Worm (Caenorhabditis elegans) whole organism, mixed stage, embryonic: Measurements from ENCODE around the gene T22C8.1.

Source experiments
- lin-13 ChIP-seq: fragments of 150-350 bp; optimal IDR thresholded peaks from 2 replicates; lab custom pipeline; 2014; ENCODE audit warnings: missing biosample characterization, missing genetic modification characterization
- mep-1 ChIP-seq: fragments of 150-350 bp; optimal IDR thresholded peaks from 2 replicates; lab custom pipeline; 2017; ENCODE audit warnings: missing biosample characterization, missing genetic modification reagents, missing genetic modification characterization, inconsistent platforms
- pha-4 ChIP-seq: fragments of 150-350 bp; optimal IDR thresholded peaks from 2 replicates; lab custom pipeline; 2018; ENCODE audit warnings: missing biosample characterization, missing genetic modification reagents, missing genetic modification characterization
- snpc-4 ChIP-seq: fragments of 150-350 bp; optimal IDR thresholded peaks from 2 replicates; lab custom pipeline; 2014; ENCODE audit warnings: missing biosample characterization, missing genetic modification characterization
- unc-62 ChIP-seq: fragments of 150-350 bp; optimal IDR thresholded peaks from 2 replicates; lab custom pipeline; 2014; ENCODE audit warnings: missing biosample characterization, missing genetic modification reagents, missing genetic modification characterization
- ztf-11 ChIP-seq: fragments of 150-350 bp; optimal IDR thresholded peaks from 2 replicates; lab custom pipeline; 2014; ENCODE audit warnings: missing biosample characterization, missing genetic modification characterization

ce11 chrII:8600165-8600564, 12.4 kb upstream of the T22C8.1 start, which contains the start of gene pigg-1:
- TF ChIP-seq ztf-11 (tag; lab: Kevin White, UChicago) = no peak
- no peak for TF ChIP-seq pha-4 (tag; lab: Kevin White, UChicago)
- no peak for TF ChIP-seq lin-13
- TF ChIP-seq unc-62 (GFP tag; lab: Kevin White, UChicago) = no peak
- no peak for TF ChIP-seq mep-1 (tag; lab: Kevin White, UChicago)
- no peak for TF ChIP-seq snpc-4
